Fruit fly (Drosophila melanogaster) whole organism, wandering third instar larva: ENCODE data around the gene CG12316.
A peak's percentile ranks its signal among the peaks of the same experiment; 100 is the strongest.

ENCODE experiments used
- Abd-B ChIP-seq: fragments of >200 bp; optimal IDR thresholded peaks from 2 replicates; lab custom pipeline; 2017; ENCODE audit warnings: missing biosample characterization, missing genetic modification characterization
- CG32264 ChIP-seq: fragments of 200-800 bp; sonication (Bioruptor generic); optimal IDR thresholded peaks from 2 replicates; lab custom pipeline; 2016; ENCODE audit warnings: missing biosample characterization, missing genetic modification characterization
- CG9705 ChIP-seq: fragments of 200-800 bp; sonication (Bioruptor generic); optimal IDR thresholded peaks from 2 replicates; lab custom pipeline; 2018; ENCODE audit warnings: missing biosample characterization, mild to moderate bottlenecking, missing genetic modification characterization
- CrebA ChIP-seq: fragments of 200-800 bp; sonication (Bioruptor generic); optimal IDR thresholded peaks from 2 replicates; lab custom pipeline; 2016; ENCODE audit warnings: missing biosample characterization, mild to moderate bottlenecking, missing genetic modification characterization, borderline replicate concordance
- Dfd ChIP-seq: fragments of >200 bp; optimal IDR thresholded peaks from 2 replicates; lab custom pipeline; 2017; ENCODE audit warnings: missing biosample characterization, missing genetic modification characterization
- Dif ChIP-seq: fragments of 200-275, 200-300 bp; sonication (Bioruptor generic); optimal IDR thresholded peaks from 2 replicates; lab custom pipeline; 2018; ENCODE audit warnings: missing biosample characterization, missing genetic modification characterization; ENCODE audit not compliant: partially characterized antibody
- GATAd ChIP-seq: sonication (Bioruptor generic); optimal IDR thresholded peaks from 2 replicates; lab custom pipeline; 2016; ENCODE audit warnings: missing biosample characterization, missing genetic modification characterization
- HLH106 ChIP-seq: fragments of 200-800 bp; optimal IDR thresholded peaks from 3 replicates; lab custom pipeline; 2019; ENCODE audit warnings: missing biosample characterization, mild to moderate bottlenecking, missing genetic modification characterization, moderate library complexity
- Hnf4 ChIP-seq: fragments of 200-800 bp; sonication (Bioruptor generic); optimal IDR thresholded peaks from 2 replicates; lab custom pipeline; 2016; ENCODE audit warnings: missing biosample characterization, mild to moderate bottlenecking, missing genetic modification characterization
- Hr78 ChIP-seq: fragments of >200 bp; optimal IDR thresholded peaks from 2 replicates; lab custom pipeline; 2017; ENCODE audit warnings: missing biosample characterization, missing genetic modification characterization
- Hr83 ChIP-seq: fragments of 200-300 bp; sonication (Bioruptor generic); optimal IDR thresholded peaks from 2 replicates; lab custom pipeline; 2016; ENCODE audit warnings: missing biosample characterization, mild to moderate bottlenecking, missing genetic modification characterization, moderate library complexity; ENCODE audit not compliant: poor library complexity, severe bottlenecking
- Jra ChIP-seq: sonication (Bioruptor generic); optimal IDR thresholded peaks from 2 replicates; lab custom pipeline; 2016; ENCODE audit warnings: missing biosample characterization, missing genetic modification characterization
- Mio ChIP-seq: sonication (Bioruptor generic); optimal IDR thresholded peaks from 2 replicates; lab custom pipeline; 2016; ENCODE audit warnings: missing biosample characterization, missing genetic modification characterization
- Myc ChIP-seq: fragments of >200 bp; optimal IDR thresholded peaks from 2 replicates; lab custom pipeline; 2017
- N ChIP-seq: fragments of >200 bp; optimal IDR thresholded peaks from 2 replicates; lab custom pipeline; 2018; ENCODE audit warnings: missing biosample characterization, missing external identifiers, missing genetic modification characterization
- OdsH ChIP-seq: fragments of 200-800 bp; sonication (Bioruptor generic); optimal IDR thresholded peaks from 2 replicates; lab custom pipeline; 2016; ENCODE audit warnings: missing biosample characterization, mild to moderate bottlenecking, missing genetic modification characterization
- Rel ChIP-seq, 2 experiments: fragments of 200-800 bp; sonication (Bioruptor generic) in 1 of 2; optimal IDR thresholded peaks; 2 replicates in 1 of 2; 3 replicates in 1 of 2; lab custom pipeline; 2016 to 2019; ENCODE audit warnings: mild to moderate bottlenecking in 2 of 2, missing biosample characterization in 2 of 2, missing genetic modification characterization in 2 of 2, moderate library complexity in 1 of 2
- Sp1 ChIP-seq: fragments of 200-800 bp; sonication (Bioruptor generic); optimal IDR thresholded peaks from 3 replicates; lab custom pipeline; 2019; ENCODE audit warnings: missing biosample characterization, mild to moderate bottlenecking, missing genetic modification characterization, moderate library complexity
- Vsx2 ChIP-seq: fragments of 200-300, 225-300 bp; sonication (Bioruptor generic); optimal IDR thresholded peaks from 2 replicates; lab custom pipeline; 2018; ENCODE audit warnings: missing biosample characterization, missing genetic modification characterization; ENCODE audit not compliant: partially characterized antibody
- br ChIP-seq: fragments of 200-800 bp; sonication (Bioruptor generic); optimal IDR thresholded peaks from 2 replicates; lab custom pipeline; 2016; ENCODE audit warnings: missing biosample characterization, missing genetic modification characterization
- brk ChIP-seq: fragments of 200-800 bp; sonication (Bioruptor generic); optimal IDR thresholded peaks from 2 replicates; lab custom pipeline; 2016; ENCODE audit warnings: missing biosample characterization, mild to moderate bottlenecking, missing genetic modification characterization
- dl ChIP-seq, 2 experiments: fragments of 175-275, 200-275 bp in 1 of 2; fragments of 200-275 bp in 1 of 2; sonication (Bioruptor generic); optimal IDR thresholded peaks; lab custom pipeline; 2018; ENCODE audit warnings: mild to moderate bottlenecking in 2 of 2, missing biosample characterization in 2 of 2, missing genetic modification characterization in 2 of 2, moderate library complexity in 2 of 2; ENCODE audit not compliant: partially characterized antibody in 2 of 2, insufficient read depth in 1 of 2
- dmrt93B ChIP-seq: fragments of 200-800 bp; sonication (Bioruptor generic); optimal IDR thresholded peaks from 2 replicates; lab custom pipeline; 2018; ENCODE audit warnings: missing biosample characterization, mild to moderate bottlenecking, missing genetic modification characterization
- dsf ChIP-seq: sonication (Bioruptor generic); optimal IDR thresholded peaks from 2 replicates; lab custom pipeline; 2016; ENCODE audit warnings: missing biosample characterization, missing genetic modification characterization, borderline replicate concordance
- ey ChIP-seq: fragments of 200-800 bp; sonication (Bioruptor generic); optimal IDR thresholded peaks from 2 replicates; lab custom pipeline; 2016; ENCODE audit warnings: missing biosample characterization, missing genetic modification characterization
- foxo ChIP-seq, 2 experiments: fragments of 200-800 bp; sonication (Bioruptor generic); optimal IDR thresholded peaks; 2 replicates in 1 of 2; 3 replicates in 1 of 2; lab custom pipeline; 2016 to 2017; ENCODE audit warnings: missing biosample characterization in 2 of 2, missing genetic modification characterization in 2 of 2
- fru ChIP-seq: fragments of 200-800 bp; sonication (Bioruptor generic); optimal IDR thresholded peaks from 3 replicates; lab custom pipeline; 2016; ENCODE audit warnings: missing biosample characterization, mild to moderate bottlenecking, missing genetic modification characterization
- h ChIP-seq: fragments of 200-800 bp; sonication (Bioruptor generic); optimal IDR thresholded peaks from 3 replicates; lab custom pipeline; 2016; ENCODE audit warnings: missing biosample characterization, mild to moderate bottlenecking, missing genetic modification characterization
- jim ChIP-seq: fragments of 175-275, 200-325 bp; sonication (Bioruptor generic); optimal IDR thresholded peaks from 2 replicates; lab custom pipeline; 2016; ENCODE audit warnings: missing biosample characterization, mild to moderate bottlenecking, missing genetic modification characterization
- lola ChIP-seq: fragments of >200 bp; optimal IDR thresholded peaks from 2 replicates; lab custom pipeline; 2017; ENCODE audit warnings: missing biosample characterization, missing genetic modification characterization
- pan ChIP-seq: fragments of >200 bp; optimal IDR thresholded peaks from 2 replicates; lab custom pipeline; 2017
- psq ChIP-seq: fragments of 200-800 bp; sonication (Bioruptor generic); optimal IDR thresholded peaks from 3 replicates; lab custom pipeline; 2017; ENCODE audit warnings: missing biosample characterization, mild to moderate bottlenecking, missing genetic modification characterization, moderate library complexity
- rgr ChIP-seq: fragments of 200-800 bp; sonication (Bioruptor generic); optimal IDR thresholded peaks from 3 replicates; lab custom pipeline; 2016; ENCODE audit warnings: missing biosample characterization, mild to moderate bottlenecking, missing genetic modification characterization
- sage ChIP-seq: fragments of 200-800 bp; sonication (Bioruptor generic); optimal IDR thresholded peaks from 2 replicates; lab custom pipeline; 2016; ENCODE audit warnings: missing biosample characterization, mild to moderate bottlenecking, missing genetic modification characterization
- sv ChIP-seq: fragments of 200-800 bp; sonication (Bioruptor generic); optimal IDR thresholded peaks from 3 replicates; lab custom pipeline; 2016; ENCODE audit warnings: missing biosample characterization, missing genetic modification characterization
- tai ChIP-seq: sonication (Bioruptor generic); optimal IDR thresholded peaks from 2 replicates; lab custom pipeline; 2016; ENCODE audit warnings: missing biosample characterization, missing genetic modification characterization
- usp ChIP-seq: fragments of >200 bp; optimal IDR thresholded peaks from 2 replicates; lab custom pipeline; 2017; ENCODE audit warnings: missing biosample characterization, missing genetic modification characterization
- woc ChIP-seq: sonication (Bioruptor generic); optimal IDR thresholded peaks from 2 replicates; lab custom pipeline; 2016; ENCODE audit warnings: missing biosample characterization, mild to moderate bottlenecking, missing genetic modification characterization

CG12316 gene

dm6 chr3L:15162005-15162404 is 25.3 kb upstream of the CG12316 start:
- no peak for TF ChIP-seq rgr
- TF ChIP-seq N (GFP tag; lab: Kevin White, UChicago), result no peak
- TF ChIP-seq Vsx2 (GFP tag; lab: Kevin White, UChicago), result no peak
- no peak for TF ChIP-seq Hnf4 (GFP tag; lab: Kevin White, UChicago)
- no peak for TF ChIP-seq sv (GFP tag; lab: Kevin White, UChicago)
- no peak for TF ChIP-seq Rel (GFP tag; optimal IDR thresholded peaks at IDR 0.05; lab: Kevin White, UChicago)
- TF ChIP-seq Rel (tag; optimal IDR thresholded peaks at IDR 0.05; lab: Kevin White, UChicago), result no peak
- TF ChIP-seq pan (lab: Kevin White, UChicago), result no peak
- no peak for TF ChIP-seq dsf (GFP tag; lab: Kevin White, UChicago)
- TF ChIP-seq br (GFP tag; lab: Kevin White, UChicago), result no peak
- no peak for TF ChIP-seq Jra (GFP tag; lab: Kevin White, UChicago)
- TF ChIP-seq HLH106, result no peak
- no peak for TF ChIP-seq Myc
- TF ChIP-seq dl (GFP tag; optimal IDR thresholded peaks at IDR 0.05; lab: Kevin White, UChicago; ENCODE audit: insufficient read depth in 1 of 2, partially characterized antibody in 2 of 2), result no peak

- TF ChIP-seq N (GFP tag; lab: Kevin White, UChicago) (peak; percentile 51), Rel (GFP tag; optimal IDR thresholded peaks at IDR 0.05; lab: Kevin White, UChicago) (no peak), Rel (tag; optimal IDR thresholded peaks at IDR 0.05; lab: Kevin White, UChicago) (peak; percentile 9), foxo (GFP tag; optimal IDR thresholded peaks at IDR 0.05; lab: Kevin White, UChicago) (no peak), usp (GFP tag; lab: Kevin White, UChicago) (no peak), sv (GFP tag; lab: Kevin White, UChicago) (no peak), Jra (GFP tag; lab: Kevin White, UChicago) (no peak), h (GFP tag; lab: Kevin White, UChicago) (no peak), rgr (no peak), Hnf4 (GFP tag; lab: Kevin White, UChicago) (no peak), dl (GFP tag; optimal IDR thresholded peaks at IDR 0.05; lab: Kevin White, UChicago; ENCODE audit: insufficient read depth in 1 of 2, partially characterized antibody in 2 of 2) (no peak), Vsx2 (GFP tag; lab: Kevin White, UChicago) (no peak), Dif (GFP tag; lab: Kevin White, UChicago) (no peak), dsf (GFP tag; lab: Kevin White, UChicago) (no peak), GATAd (no peak), ey (GFP tag; lab: Kevin White, UChicago) (no peak), lola (GFP tag; lab: Kevin White, UChicago) (no peak), jim (GFP tag; lab: Kevin White, UChicago) (no peak), Dfd (GFP tag; lab: Kevin White, UChicago) (no peak), woc (GFP tag; lab: Kevin White, UChicago) (no peak), CrebA (GFP tag; lab: Kevin White, UChicago) (no peak), Sp1 (no peak), Abd-B (GFP tag; lab: Kevin White, UChicago) (no peak), Hr83 (peak; percentile 34), Myc (peak; percentile 47), brk (GFP tag; lab: Kevin White, UChicago) (no peak), CG32264 (GFP tag; lab: Kevin White, UChicago) (no peak), br (GFP tag; lab: Kevin White, UChicago) (no peak), tai (GFP tag; lab: Kevin White, UChicago) (no peak), HLH106 (no peak), psq (GFP tag; lab: Kevin White, UChicago) (no peak), OdsH (no peak), dmrt93B (no peak), Hr78 (GFP tag; lab: Kevin White, UChicago) (no peak), CG9705 (GFP tag; lab: Kevin White, UChicago) (peak; percentile 10), Mio (GFP tag; lab: Kevin White, UChicago) (no peak), pan (lab: Kevin White, UChicago) (no peak), fru (no peak), sage (GFP tag; lab: Kevin White, UChicago) (no peak)
Measured at dm6 chr3L:15161549-15161948, 24.8 kb upstream of the CG12316 start, which contains the start of gene CG6878. TSS of gene CG6878 (plus strand) at chr3L:15161817.
